Worm (Caenorhabditis elegans): ENCODE measurements around the gene spp-26.

The spp-26 gene

DNA sequence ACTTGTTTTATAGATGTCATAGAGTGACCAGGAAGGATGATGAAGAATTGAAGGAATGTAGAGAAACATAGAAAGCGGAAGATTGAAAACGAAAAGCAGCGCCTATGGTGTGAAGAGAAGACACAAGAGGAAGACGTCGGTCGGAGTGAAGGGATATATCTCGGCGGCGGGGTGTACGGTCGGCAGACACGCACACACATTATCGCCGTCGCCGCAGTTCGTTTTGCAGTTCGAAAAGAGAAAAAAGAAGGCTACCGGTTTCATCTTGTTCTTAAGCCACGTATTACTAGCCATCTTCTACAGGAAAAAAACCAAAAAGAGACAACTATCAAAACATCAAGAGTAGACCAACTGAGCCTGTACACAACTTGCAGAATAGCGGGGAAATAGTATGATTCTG lies 45.6 kb downstream of the spp-26 start:
- TF ChIP-seq tbx-2 (tag; optimal IDR thresholded peaks at IDR 0.05) (no peak), sdc-2 (tag; optimal IDR thresholded peaks at IDR 0.05) (no peak), tbx-7 (tag; optimal IDR thresholded peaks at IDR 0.05) (no peak), eyg-1 (tag; optimal IDR thresholded peaks at IDR 0.05) (no peak), ceh-14 (tag; optimal IDR thresholded peaks at IDR 0.05) (no peak), ceh-6 (GFP tag; optimal IDR thresholded peaks at IDR 0.05) (no peak), fax-1 (tag; optimal IDR thresholded peaks at IDR 0.05) (no peak), npax-4 (tag; optimal IDR thresholded peaks at IDR 0.05) (no peak), sox-4 (tag; optimal IDR thresholded peaks at IDR 0.05) (no peak), hlh-13 (GFP tag; optimal IDR thresholded peaks at IDR 0.05) (no peak)

DNA sequence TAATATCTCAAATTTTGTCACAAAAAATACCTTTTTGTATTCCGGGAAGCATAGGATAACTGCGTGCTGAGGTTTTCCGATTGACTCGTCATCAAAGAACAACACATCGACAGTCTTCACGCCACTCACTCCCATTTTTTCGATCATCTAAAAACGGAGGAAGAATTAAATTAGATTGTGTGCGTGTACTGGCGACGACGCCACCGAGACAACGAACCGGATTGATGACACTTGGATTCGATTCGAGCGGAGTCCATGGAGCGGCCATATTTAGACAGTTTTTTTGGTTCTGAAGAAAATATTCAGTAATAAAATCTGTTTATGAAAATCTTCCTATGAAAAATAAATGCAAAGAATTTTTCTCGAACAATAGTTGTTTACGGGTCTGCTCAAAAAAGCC lies 47.9 kb downstream of the spp-26 start, which contains the start of gene ubh-1:
TSS of gene ubh-1 (minus strand) at position 289 of the 400 bp plus-strand sequence.
- no peak for TF ChIP-seq che-1 (tag; optimal IDR thresholded peaks at IDR 0.05)
- no peak for TF ChIP-seq zip-5 (tag; optimal IDR thresholded peaks at IDR 0.05)
- TF ChIP-seq ceh-9 (tag; optimal IDR thresholded peaks at IDR 0.05), result no peak
- TF ChIP-seq unc-86 (tag; optimal IDR thresholded peaks at IDR 0.05), result no peak
- no peak for TF ChIP-seq hlh-6 (tag; optimal IDR thresholded peaks at IDR 0.05)
- TF ChIP-seq pat-9 (tag; optimal IDR thresholded peaks at IDR 0.05), result no peak
- no peak for TF ChIP-seq ceh-24 (tag; optimal IDR thresholded peaks at IDR 0.05)
- no peak for TF ChIP-seq C38D4.7 (GFP tag; optimal IDR thresholded peaks at IDR 0.05)
- no peak for TF ChIP-seq ttx-3 (tag; optimal IDR thresholded peaks at IDR 0.05)
- no peak for TF ChIP-seq ceh-2 (tag; optimal IDR thresholded peaks at IDR 0.05)
- no peak for TF ChIP-seq ahr-1 (tag; optimal IDR thresholded peaks at IDR 0.05)
- TF ChIP-seq pros-1 (tag; optimal IDR thresholded peaks at IDR 0.05), result no peak
- TF ChIP-seq fkh-6 (tag; optimal IDR thresholded peaks at IDR 0.05), result no peak
- no peak for TF ChIP-seq lin-11 (tag; optimal IDR thresholded peaks at IDR 0.05)
- TF ChIP-seq T23F11.4 (GFP tag; optimal IDR thresholded peaks at IDR 0.05), result no peak
- TF ChIP-seq ceh-45 (GFP tag; IDR thresholded peaks at IDR 0.05), result no peak

DNA sequence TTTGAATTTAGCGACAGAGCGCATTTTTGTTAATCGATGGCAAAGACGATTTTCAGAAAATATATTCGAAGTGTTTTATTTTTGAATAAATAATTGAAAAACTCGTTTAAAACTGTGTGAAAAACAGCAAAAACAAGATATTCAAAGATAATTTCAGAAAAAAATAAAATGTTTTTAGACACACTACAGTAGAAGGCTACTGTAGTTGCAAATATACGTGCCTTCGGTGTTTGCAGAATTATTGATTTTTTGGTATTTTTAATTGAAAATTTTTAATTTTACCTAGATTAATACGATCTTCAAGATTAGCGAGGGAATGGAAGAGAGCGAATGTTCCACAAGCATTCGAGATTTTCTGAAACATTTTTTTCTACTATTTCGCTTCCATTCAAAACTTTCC lies 48.4 kb downstream of the spp-26 start:
- TF ChIP-seq gmeb-2 (tag; optimal IDR thresholded peaks at IDR 0.05), result no peak
- no peak for TF ChIP-seq ceh-30 (tag; optimal IDR thresholded peaks at IDR 0.05)
- no peak for TF ChIP-seq elt-2 (tag; optimal IDR thresholded peaks at IDR 0.05)
- TF ChIP-seq ceh-34 (tag; optimal IDR thresholded peaks at IDR 0.05), result no peak
- TF ChIP-seq unc-55 (GFP tag; optimal IDR thresholded peaks at IDR 0.05), result no peak
- no peak for TF ChIP-seq ceh-24 (tag; optimal IDR thresholded peaks at IDR 0.05)
- TF ChIP-seq ceh-19 (GFP tag; optimal IDR thresholded peaks at IDR 0.05), result no peak
- no peak for TF ChIP-seq dve-1 (tag; optimal IDR thresholded peaks at IDR 0.05)
- no peak for TF ChIP-seq C38D4.7 (GFP tag; optimal IDR thresholded peaks at IDR 0.05)
- TF ChIP-seq ref-2 (tag; optimal IDR thresholded peaks at IDR 0.05), result no peak
- TF ChIP-seq ahr-1 (tag; optimal IDR thresholded peaks at IDR 0.05), result no peak
- TF ChIP-seq pax-1 (tag; optimal IDR thresholded peaks at IDR 0.05), result no peak
- TF ChIP-seq pha-2 (tag; optimal IDR thresholded peaks at IDR 0.05), result no peak
- no peak for TF ChIP-seq pag-3 (tag; optimal IDR thresholded peaks at IDR 0.05; ENCODE audit: borderline replicate concordance)
- TF ChIP-seq mec-3 (tag; optimal IDR thresholded peaks at IDR 0.05; ENCODE audit: borderline replicate concordance), result no peak
- TF ChIP-seq elt-4 (tag; optimal IDR thresholded peaks at IDR 0.05), result no peak
- no peak for TF ChIP-seq ceh-31 (tag; optimal IDR thresholded peaks at IDR 0.05)

ce11 chrV:6509717-6510116 lies 49.3 kb downstream of the spp-26 start, which contains the start of gene ubh-2:
Gene ubh-2 (minus strand): TSS chrV:6509817.
- TF ChIP-seq eyg-1 (tag; optimal IDR thresholded peaks at IDR 0.05), result no peak
- TF ChIP-seq F13H6.1 (tag; optimal IDR thresholded peaks at IDR 0.05), result no peak
- TF ChIP-seq ama-1 (optimal IDR thresholded peaks at IDR 0.05), result no peak
- TF ChIP-seq ceh-6 (GFP tag; optimal IDR thresholded peaks at IDR 0.05), result no peak
- TF ChIP-seq ceh-48 (tag; optimal IDR thresholded peaks at IDR 0.05), result no peak

Measured in whole organism, late embryonic.